Fruit fly (Drosophila melanogaster) whole organism, adult: ENCODE measurements around the gene Acbp1.

ENCODE experiments used
- CG11617 ChIP-seq: fragments of 200-800 bp; sonication (Bioruptor generic); optimal IDR thresholded peaks from 2 replicates; lab custom pipeline; 2017; ENCODE audit warnings: mild to moderate bottlenecking, missing biosample characterization, missing genetic modification reagents, missing genetic modification characterization
- CG12768 ChIP-seq: fragments of 200-800 bp; sonication (Bioruptor generic); optimal IDR thresholded peaks from 2 replicates; lab custom pipeline; 2017; ENCODE audit warnings: missing biosample characterization, missing genetic modification characterization, mild to moderate bottlenecking, moderate library complexity, missing genetic modification reagents
- CG14711 ChIP-seq: fragments of 200-800 bp; sonication (Bioruptor generic); optimal IDR thresholded peaks from 2 replicates; lab custom pipeline; 2018; ENCODE audit warnings: missing biosample characterization, mild to moderate bottlenecking, missing genetic modification characterization, moderate library complexity
- CG1620 ChIP-seq: fragments of 200-800 bp; sonication (Bioruptor generic); optimal IDR thresholded peaks from 2 replicates; lab custom pipeline; 2016; ENCODE audit warnings: missing biosample characterization, missing genetic modification characterization
- CG33017 ChIP-seq: fragments of 200-800 bp; sonication (Bioruptor generic); optimal IDR thresholded peaks from 2 replicates; lab custom pipeline; 2018; ENCODE audit warnings: missing biosample characterization, mild to moderate bottlenecking, missing genetic modification characterization, moderate library complexity
- CG5204 ChIP-seq: fragments of 200-800 bp; sonication (Bioruptor generic); optimal IDR thresholded peaks from 2 replicates; lab custom pipeline; 2016; ENCODE audit warnings: missing biosample characterization, missing genetic modification characterization
- CG7045 ChIP-seq: fragments of 200-800 bp; sonication (Bioruptor generic); optimal IDR thresholded peaks from 2 replicates; lab custom pipeline; 2017; ENCODE audit warnings: missing biosample characterization, mild to moderate bottlenecking, missing genetic modification characterization
- CG7101 ChIP-seq: fragments of 200-800 bp; sonication (Bioruptor generic); optimal IDR thresholded peaks from 2 replicates; lab custom pipeline; 2018; ENCODE audit warnings: missing biosample characterization, mild to moderate bottlenecking, missing genetic modification characterization, moderate library complexity
- Clk ChIP-seq: fragments of 200-800 bp; sonication (Bioruptor generic); optimal IDR thresholded peaks from 2 replicates; lab custom pipeline; 2017; ENCODE audit warnings: missing biosample characterization, missing genetic modification characterization
- Crg-1 ChIP-seq: fragments of 200-800 bp; sonication (Bioruptor generic); optimal IDR thresholded peaks from 2 replicates; lab custom pipeline; 2016; ENCODE audit warnings: missing biosample characterization, missing genetic modification characterization
- Hr96 ChIP-seq: fragments of 200-800 bp; sonication (Bioruptor generic); optimal IDR thresholded peaks from 2 replicates; lab custom pipeline; 2016; ENCODE audit warnings: missing biosample characterization, missing genetic modification characterization
- Mnt ChIP-seq: fragments of 200-800 bp; sonication (Bioruptor generic); optimal IDR thresholded peaks from 2 replicates; lab custom pipeline; 2016; ENCODE audit warnings: missing biosample characterization, mild to moderate bottlenecking, missing genetic modification characterization
- bab1 ChIP-seq: fragments of 200-800 bp; sonication (Bioruptor generic); optimal IDR thresholded peaks from 3 replicates; lab custom pipeline; 2019; ENCODE audit warnings: missing biosample characterization, mild to moderate bottlenecking, missing genetic modification characterization, moderate library complexity
- cic ChIP-seq: fragments of 200-800 bp; sonication (Bioruptor generic); optimal IDR thresholded peaks from 2 replicates; lab custom pipeline; 2017; ENCODE audit warnings: missing biosample characterization, mild to moderate bottlenecking, missing genetic modification characterization, moderate library complexity
- cnc ChIP-seq, 2 experiments: fragments of >200 bp; optimal IDR thresholded peaks; 2 replicates each; lab custom pipeline; 2017
- kay ChIP-seq: fragments of 200-800 bp; sonication (Bioruptor generic); peaks from one replicate; lab custom pipeline; 2016; ENCODE audit warnings: missing biosample characterization, missing genetic modification characterization, borderline replicate concordance
- ovo ChIP-seq: fragments of 200-800 bp; sonication (Bioruptor generic); optimal IDR thresholded peaks from 2 replicates; lab custom pipeline; 2016; ENCODE audit warnings: missing biosample characterization, missing genetic modification characterization
- pad ChIP-seq: fragments of 200-800 bp; sonication (Bioruptor generic); optimal IDR thresholded peaks from 3 replicates; lab custom pipeline; 2017; ENCODE audit warnings: missing biosample characterization, missing genetic modification characterization, mild to moderate bottlenecking, moderate library complexity, missing genetic modification reagents
- tj ChIP-seq: fragments of 200-800 bp; sonication (Bioruptor generic); optimal IDR thresholded peaks from 3 replicates; lab custom pipeline; 2017; ENCODE audit warnings: missing biosample characterization, mild to moderate bottlenecking, missing genetic modification characterization, moderate library complexity
- toe ChIP-seq: fragments of 200-800 bp; sonication (Bioruptor generic); optimal IDR thresholded peaks from 2 replicates; lab custom pipeline; 2016; ENCODE audit warnings: missing biosample characterization, missing genetic modification characterization

Gene Acbp1

DNA sequence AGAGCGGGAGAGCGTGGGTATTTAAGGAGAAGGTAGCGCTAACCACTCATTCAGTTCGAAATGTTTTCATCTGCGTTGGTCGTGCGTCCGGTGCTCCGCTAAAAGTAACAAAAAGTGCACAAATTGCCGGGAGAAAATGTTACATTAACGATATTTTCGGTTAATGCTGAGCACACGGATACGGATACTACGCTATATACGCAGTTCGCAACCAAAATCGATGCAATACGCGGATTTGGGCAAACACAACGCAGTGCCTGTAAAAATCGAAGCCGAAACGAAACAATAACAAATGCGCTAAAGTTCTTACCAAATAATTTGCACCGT is 736 bp upstream of the Acbp1 start, which contains the start of gene Piezo:
TSS of gene Piezo (plus strand) at position 49 of the 327 bp plus-strand sequence.
- TF ChIP-seq Mnt (GFP tag; lab: Kevin White, UChicago), result peak; percentile 61
- no peak for TF ChIP-seq bab1
- peak; percentile 65 for TF ChIP-seq tj
- TF ChIP-seq cic, result peak; percentile 5
- no peak for TF ChIP-seq Hr96 (GFP tag; lab: Kevin White, UChicago)
- TF ChIP-seq ovo, result no peak

DNA sequence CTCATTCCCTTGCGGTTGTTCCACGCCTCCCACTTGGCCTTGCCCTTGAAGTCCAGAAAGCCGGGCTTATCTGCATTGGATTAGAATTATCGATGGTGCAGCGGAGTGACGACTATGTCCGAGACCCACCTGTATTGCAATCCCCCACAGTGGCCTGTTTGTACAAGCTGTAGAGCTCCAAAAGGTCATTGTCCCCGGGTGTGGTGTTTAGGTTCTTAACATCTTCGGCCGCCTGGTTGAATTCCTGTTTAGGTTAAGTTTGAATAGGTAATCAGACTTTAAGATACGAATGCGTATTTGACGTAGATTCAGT is 302 bp downstream of the Acbp1 start:
- no peak for TF ChIP-seq cnc (optimal IDR thresholded peaks at IDR 0.05; lab: Kevin White, UChicago)
- no peak for TF ChIP-seq bab1
- no peak for TF ChIP-seq Mnt (GFP tag; lab: Kevin White, UChicago)
- no peak for TF ChIP-seq CG14711 (tag; lab: Kevin White, UChicago)
- no peak for TF ChIP-seq CG5204
- no peak for TF ChIP-seq ovo
- no peak for TF ChIP-seq Crg-1 (GFP tag; lab: Kevin White, UChicago)
- TF ChIP-seq kay (GFP tag; lab: Kevin White, UChicago), result no peak
- TF ChIP-seq cic, result no peak
- no peak for TF ChIP-seq CG12768 (GFP tag; lab: Kevin White, UChicago)
- TF ChIP-seq toe (GFP tag; lab: Kevin White, UChicago), result no peak
- no peak for TF ChIP-seq CG1620 (GFP tag; lab: Kevin White, UChicago)
- TF ChIP-seq tj, result no peak
- TF ChIP-seq CG11617 (GFP tag; lab: Kevin White, UChicago), result no peak
- TF ChIP-seq pad, result no peak

DNA sequence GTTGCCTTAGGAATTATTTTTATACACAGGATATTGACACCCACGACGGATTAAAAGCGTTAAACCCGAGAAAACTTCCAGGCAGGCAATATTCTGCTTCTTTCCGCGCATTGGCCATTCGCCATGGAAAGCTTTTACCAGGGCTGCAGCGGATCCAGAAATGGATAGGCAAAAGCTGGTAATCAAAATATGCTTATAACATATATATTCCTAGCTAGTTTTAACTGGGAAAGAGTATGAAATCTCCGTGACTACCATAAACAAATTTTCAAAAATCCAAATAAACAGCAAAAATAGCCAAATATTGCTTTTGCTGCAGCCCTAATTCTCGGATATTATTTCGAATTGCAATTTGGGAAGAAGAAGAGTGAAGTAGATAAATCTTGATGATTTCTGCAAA is 2.8 kb downstream of the Acbp1 start, which contains the start of the genes PAPLA1 and Rbsn-5:
TSS of gene PAPLA1 (minus strand) at position 141 of the 400 bp plus-strand sequence.
TSS of gene Rbsn-5 (plus strand) at position 335 of the 400 bp plus-strand sequence.
- TF ChIP-seq Mnt (GFP tag; lab: Kevin White, UChicago), result peak; percentile 92
- TF ChIP-seq CG5204, result no peak
- TF ChIP-seq CG1620 (GFP tag; lab: Kevin White, UChicago), result peak; percentile 93
- peak; percentile 75 for TF ChIP-seq pad
- TF ChIP-seq cic, result peak; percentile 34
- TF ChIP-seq Hr96 (GFP tag; lab: Kevin White, UChicago), result peak; percentile 92
- TF ChIP-seq ovo, result peak; percentile 66
- peak; percentile 95 for TF ChIP-seq bab1
- peak; percentile 96 for TF ChIP-seq kay (GFP tag; lab: Kevin White, UChicago)
- TF ChIP-seq Crg-1 (GFP tag; lab: Kevin White, UChicago), result peak; percentile 92
- peak; percentile 90 for TF ChIP-seq CG11617 (GFP tag; lab: Kevin White, UChicago)
- TF ChIP-seq CG7101 (tag; lab: Kevin White, UChicago), result peak; percentile 91
- TF ChIP-seq Clk, result peak; percentile 80
- TF ChIP-seq CG12768 (GFP tag; lab: Kevin White, UChicago), result peak; percentile 89
- peak; percentile 90 for TF ChIP-seq CG7045 (GFP tag; lab: Kevin White, UChicago)
- TF ChIP-seq CG14711 (tag; lab: Kevin White, UChicago), result peak; percentile 87
- peak; percentile 89 for TF ChIP-seq CG33017 (tag; lab: Kevin White, UChicago)
- no peak for TF ChIP-seq cnc (optimal IDR thresholded peaks at IDR 0.05; lab: Kevin White, UChicago)
- peak; percentile 83 for TF ChIP-seq tj
- TF ChIP-seq toe (GFP tag; lab: Kevin White, UChicago), result peak; percentile 96

DNA sequence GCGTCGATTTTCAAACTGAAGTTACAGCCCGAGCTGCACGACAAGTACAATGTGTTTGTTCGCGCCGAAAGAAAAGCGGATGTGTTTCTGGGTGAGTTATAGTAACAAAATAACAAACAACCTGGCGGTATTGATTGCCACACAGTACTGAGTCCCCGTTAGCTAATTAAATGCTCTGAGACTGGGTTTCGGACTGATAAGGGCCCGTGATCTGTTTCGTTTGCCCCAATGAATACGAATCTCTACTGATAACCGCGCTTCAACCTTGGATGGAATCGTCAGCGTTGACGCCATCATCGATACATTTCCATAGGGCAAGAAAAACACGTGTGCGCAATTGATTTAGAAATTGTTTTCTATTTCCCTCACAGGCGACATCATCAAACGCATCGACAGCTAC is 5.1 kb downstream of the Acbp1 start:
- TF ChIP-seq cic, result peak; percentile 38
- no peak for TF ChIP-seq Crg-1 (GFP tag; lab: Kevin White, UChicago)
- TF ChIP-seq Clk, result no peak
- TF ChIP-seq CG11617 (GFP tag; lab: Kevin White, UChicago), result no peak

DNA sequence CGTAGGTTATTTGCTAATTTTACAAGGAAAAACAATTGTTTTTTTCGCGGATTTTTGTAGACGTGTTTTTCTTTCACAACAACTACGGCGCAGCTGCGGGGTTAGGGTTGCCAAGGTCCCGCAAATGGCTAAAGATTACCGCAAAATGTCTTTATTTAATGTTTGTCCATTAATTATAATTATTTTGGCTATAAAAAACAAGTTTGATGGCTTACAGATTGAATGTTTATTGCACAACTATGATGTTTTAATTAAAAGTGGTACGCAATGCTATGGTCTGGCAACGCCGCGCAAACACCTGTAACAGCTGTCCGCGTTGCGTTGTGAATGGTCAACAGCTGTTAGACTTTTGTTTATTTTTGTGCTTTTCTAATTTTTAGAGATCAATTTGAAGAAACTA is 5.6 kb downstream of the Acbp1 start:
- peak; percentile 66 for TF ChIP-seq CG1620 (GFP tag; lab: Kevin White, UChicago)
- TF ChIP-seq bab1, result peak; percentile 82
- TF ChIP-seq CG5204, result no peak
- TF ChIP-seq Crg-1 (GFP tag; lab: Kevin White, UChicago), result peak; percentile 61
- TF ChIP-seq toe (GFP tag; lab: Kevin White, UChicago), result peak; percentile 81
- TF ChIP-seq Mnt (GFP tag; lab: Kevin White, UChicago), result peak; percentile 71
- TF ChIP-seq CG7101 (tag; lab: Kevin White, UChicago), result peak; percentile 77
- peak; percentile 47 for TF ChIP-seq pad
- peak; percentile 97 for TF ChIP-seq CG14711 (tag; lab: Kevin White, UChicago)
- peak; percentile 20 for TF ChIP-seq Clk
- peak; percentile 95 for TF ChIP-seq kay (GFP tag; lab: Kevin White, UChicago)
- TF ChIP-seq CG11617 (GFP tag; lab: Kevin White, UChicago), result peak; percentile 79
- TF ChIP-seq cic, result no peak
- peak; percentile 25 for TF ChIP-seq CG12768 (GFP tag; lab: Kevin White, UChicago)
- TF ChIP-seq cnc (optimal IDR thresholded peaks at IDR 0.05; lab: Kevin White, UChicago), result no peak
- TF ChIP-seq CG33017 (tag; lab: Kevin White, UChicago), result peak; percentile 34
- peak; percentile 16 for TF ChIP-seq ovo
- TF ChIP-seq Hr96 (GFP tag; lab: Kevin White, UChicago), result no peak
- TF ChIP-seq CG7045 (GFP tag; lab: Kevin White, UChicago), result peak; percentile 70
- TF ChIP-seq tj, result peak; percentile 39

DNA sequence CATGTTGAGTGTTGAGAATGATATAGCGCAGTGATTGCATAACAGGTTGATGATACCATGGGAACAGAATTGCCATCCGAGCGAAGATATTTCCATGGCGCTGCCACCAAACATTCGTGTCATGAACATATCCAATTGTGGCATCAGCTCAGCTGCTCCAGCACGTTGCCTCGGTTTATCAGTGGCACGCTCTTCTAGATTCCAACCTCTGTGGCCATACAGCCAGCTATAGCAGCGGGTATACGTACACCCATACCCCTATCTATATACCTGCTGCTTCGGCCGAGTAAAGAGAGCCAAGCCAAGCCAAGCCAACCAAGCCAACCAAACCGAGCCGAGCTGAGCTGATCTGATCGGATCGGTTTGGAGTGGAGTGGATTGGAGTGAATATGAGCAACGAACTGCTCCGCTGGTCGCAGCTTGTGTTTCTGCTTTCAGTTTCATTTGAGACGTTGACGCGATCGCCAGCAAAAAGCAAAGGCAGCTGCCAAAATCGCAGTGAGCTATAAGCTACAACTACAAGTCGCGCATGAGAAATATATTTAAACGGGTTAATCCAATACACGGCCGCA is 13.7 kb downstream of the Acbp1 start:
- TF ChIP-seq CG1620 (GFP tag; lab: Kevin White, UChicago), result no peak
- TF ChIP-seq cnc (optimal IDR thresholded peaks at IDR 0.05; lab: Kevin White, UChicago), result no peak
- TF ChIP-seq CG5204, result no peak
- TF ChIP-seq toe (GFP tag; lab: Kevin White, UChicago), result no peak
- no peak for TF ChIP-seq CG14711 (tag; lab: Kevin White, UChicago)
- no peak for TF ChIP-seq ovo
- no peak for TF ChIP-seq pad
- TF ChIP-seq Hr96 (GFP tag; lab: Kevin White, UChicago), result no peak
- TF ChIP-seq CG7045 (GFP tag; lab: Kevin White, UChicago), result no peak
- TF ChIP-seq CG11617 (GFP tag; lab: Kevin White, UChicago), result no peak
- TF ChIP-seq kay (GFP tag; lab: Kevin White, UChicago), result no peak
- no peak for TF ChIP-seq Clk
- TF ChIP-seq cic, result no peak
- no peak for TF ChIP-seq CG7101 (tag; lab: Kevin White, UChicago)
- TF ChIP-seq bab1, result no peak
- no peak for TF ChIP-seq Crg-1 (GFP tag; lab: Kevin White, UChicago)
- TF ChIP-seq CG33017 (tag; lab: Kevin White, UChicago), result no peak
